Fruit fly (Drosophila melanogaster) whole organism, embryonic: ENCODE measurements around the gene Sgp.

Experiments
- B-H2 ChIP-seq: fragments of 200-800 bp; sonication (Bioruptor generic); optimal IDR thresholded peaks from 2 replicates; lab custom pipeline; 2018; ENCODE audit warnings: missing biosample characterization, mild to moderate bottlenecking, missing genetic modification characterization
- BEAF-32 ChIP-seq: fragments of 200-800 bp; sonication (Bioruptor generic); optimal IDR thresholded peaks from 3 replicates; lab custom pipeline; 2017; ENCODE audit warnings: missing biosample characterization, missing genetic modification characterization, mild to moderate bottlenecking, moderate library complexity, missing genetic modification reagents
- Bgb ChIP-seq: fragments of 200-800 bp; sonication (Bioruptor generic); IDR thresholded peaks from 2 replicates; pipeline ENCODE4 v1.3.6; 2022; ENCODE audit warnings: missing biosample characterization, missing genetic modification characterization; ENCODE audit not compliant: partially characterized antibody
- Blimp-1 ChIP-seq: fragments of 200-800 bp; sonication (Bioruptor generic); optimal IDR thresholded peaks from 3 replicates; lab custom pipeline; 2018; ENCODE audit warnings: missing biosample characterization, missing genetic modification characterization, mild to moderate bottlenecking, moderate library complexity, missing genetic modification reagents
- C15 ChIP-seq: fragments of 200-800 bp; sonication (Bioruptor generic); IDR thresholded peaks from 3 replicates; pipeline ENCODE4 v1.3.6; 2022; ENCODE audit warnings: missing biosample characterization, missing genetic modification characterization
- CG12071 ChIP-seq: fragments of 200-800 bp; sonication (Bioruptor generic); optimal IDR thresholded peaks from 3 replicates; lab custom pipeline; 2018; ENCODE audit warnings: missing biosample characterization, mild to moderate bottlenecking, missing genetic modification characterization
- CG12155 ChIP-seq: fragments of 200-800 bp; sonication (Bioruptor generic); optimal IDR thresholded peaks from 3 replicates; lab custom pipeline; 2016; ENCODE audit warnings: missing biosample characterization, missing genetic modification characterization
- CG13624 ChIP-seq: fragments of 200-800 bp; sonication (Bioruptor generic); optimal IDR thresholded peaks from 2 replicates; lab custom pipeline; 2016; ENCODE audit warnings: missing biosample characterization, missing genetic modification characterization
- CG14441 ChIP-seq: fragments of 200-800 bp; sonication (Bioruptor generic); IDR thresholded peaks from 2 replicates; pipeline ENCODE4 v1.3.6; 2022; ENCODE audit warnings: missing biosample characterization, missing genetic modification characterization
- CG15073 ChIP-seq: fragments of 200-800 bp; sonication (Bioruptor generic); optimal IDR thresholded peaks from 2 replicates; lab custom pipeline; 2016; ENCODE audit warnings: missing biosample characterization, missing genetic modification characterization
- CG17612 ChIP-seq: fragments of 200-800 bp; sonication (Bioruptor generic); IDR thresholded peaks from 2 replicates; pipeline ENCODE4 v1.3.6; 2022; ENCODE audit warnings: missing biosample characterization, missing genetic modification characterization
- CG1792 ChIP-seq: fragments of 200-800 bp; sonication (Bioruptor generic); optimal IDR thresholded peaks from 2 replicates; lab custom pipeline; 2016; ENCODE audit warnings: missing biosample characterization, missing genetic modification characterization
- CG18619 ChIP-seq: fragments of 200-800 bp; sonication (Bioruptor generic); optimal IDR thresholded peaks from 3 replicates; lab custom pipeline; 2017; ENCODE audit warnings: missing biosample characterization, mild to moderate bottlenecking, missing genetic modification characterization
- CG3065 ChIP-seq: fragments of 200-800 bp; sonication (Bioruptor generic); optimal IDR thresholded peaks from 2 replicates; lab custom pipeline; 2016; ENCODE audit warnings: missing biosample characterization, missing genetic modification characterization
- CG31365 ChIP-seq: fragments of 200-800 bp; sonication (Bioruptor generic); optimal IDR thresholded peaks from 2 replicates; lab custom pipeline; 2018; ENCODE audit warnings: missing biosample characterization, mild to moderate bottlenecking, missing genetic modification characterization
- CG5180 ChIP-seq: fragments of 200-800 bp; sonication (Bioruptor generic); optimal IDR thresholded peaks from 3 replicates; lab custom pipeline; 2017; ENCODE audit warnings: missing biosample characterization, missing genetic modification characterization, mild to moderate bottlenecking, moderate library complexity, missing genetic modification reagents
- CG6689 ChIP-seq: fragments of 200-800 bp; sonication (Bioruptor generic); IDR thresholded peaks from 2 replicates; pipeline ENCODE4 v1.3.6; 2022; ENCODE audit warnings: missing biosample characterization, missing genetic modification characterization
- CG6791 ChIP-seq: fragments of 200-800 bp; sonication (Bioruptor generic); IDR thresholded peaks from 3 replicates; pipeline ENCODE4 v1.3.6; 2022; ENCODE audit warnings: missing biosample characterization, missing genetic modification characterization; ENCODE audit not compliant: partially characterized antibody
- CG7556 ChIP-seq: fragments of 200-800 bp; sonication (Bioruptor generic); optimal IDR thresholded peaks from 2 replicates; lab custom pipeline; 2017; ENCODE audit warnings: missing biosample characterization, mild to moderate bottlenecking, missing genetic modification characterization
- CG9727 ChIP-seq: fragments of 200-800 bp; sonication (Bioruptor generic); optimal IDR thresholded peaks from 3 replicates; lab custom pipeline; 2017; ENCODE audit warnings: missing biosample characterization, mild to moderate bottlenecking, missing genetic modification characterization
- CG9817 ChIP-seq: fragments of 200-800 bp; sonication (Bioruptor generic); optimal IDR thresholded peaks from 2 replicates; lab custom pipeline; 2018; ENCODE audit warnings: missing biosample characterization, mild to moderate bottlenecking, missing genetic modification characterization, moderate library complexity
- Dbx ChIP-seq: fragments of 200-800 bp; sonication (Bioruptor generic); IDR thresholded peaks from 3 replicates; pipeline ENCODE4 v1.3.6; 2022; ENCODE audit warnings: missing biosample characterization, missing genetic modification characterization
- Elba2 ChIP-seq: fragments of 200-800 bp; sonication (Bioruptor generic); optimal IDR thresholded peaks from 3 replicates; lab custom pipeline; 2016; ENCODE audit warnings: missing biosample characterization, missing genetic modification characterization
- Ets65A ChIP-seq: fragments of 200-800 bp; sonication (Bioruptor generic); peaks from one replicate; lab custom pipeline; 2016; ENCODE audit warnings: missing biosample characterization, missing genetic modification characterization
- Meics ChIP-seq: fragments of 200-800 bp; sonication (Bioruptor generic); optimal IDR thresholded peaks from 2 replicates; lab custom pipeline; 2017; ENCODE audit warnings: missing biosample characterization, mild to moderate bottlenecking, missing genetic modification characterization
- Mes4 ChIP-seq: fragments of 200-800 bp; sonication (Bioruptor generic); optimal IDR thresholded peaks from 2 replicates; lab custom pipeline; 2016; ENCODE audit warnings: missing biosample characterization, missing genetic modification characterization
- Pdp1 ChIP-seq, 2 experiments: fragments of 200-800 bp; sonication (Bioruptor generic); optimal IDR thresholded peaks; 3 replicates each; lab custom pipeline; 2016; ENCODE audit warnings: missing biosample characterization in 2 of 2, missing genetic modification characterization in 2 of 2, mild to moderate bottlenecking in 1 of 2, moderate library complexity in 1 of 2
- Sin3A ChIP-seq: fragments of >200 bp; optimal IDR thresholded peaks from 2 replicates; lab custom pipeline; 2018
- Sox102F ChIP-seq: fragments of 200-800 bp; sonication (Bioruptor generic); optimal IDR thresholded peaks from 2 replicates; lab custom pipeline; 2018; ENCODE audit warnings: missing biosample characterization, mild to moderate bottlenecking, missing genetic modification characterization, moderate library complexity
- Xrp1 ChIP-seq: fragments of 200-800 bp; sonication (Bioruptor generic); IDR thresholded peaks from 2 replicates; pipeline ENCODE4 v1.3.6; 2022; ENCODE audit warnings: missing biosample characterization, missing genetic modification characterization
- abd-A ChIP-seq: fragments of 200-800 bp; sonication (Bioruptor generic); optimal IDR thresholded peaks from 3 replicates; lab custom pipeline; 2019; ENCODE audit warnings: missing biosample characterization, mild to moderate bottlenecking, missing genetic modification characterization, moderate library complexity
- ap ChIP-seq: fragments of 200-800 bp; sonication (Bioruptor generic); IDR thresholded peaks from 2 replicates; pipeline ENCODE4 v1.3.6; 2022; ENCODE audit warnings: missing biosample characterization, missing genetic modification characterization
- bab2 ChIP-seq: fragments of 200-800 bp; sonication (Bioruptor generic); optimal IDR thresholded peaks from 2 replicates; lab custom pipeline; 2016; ENCODE audit warnings: missing biosample characterization, missing genetic modification characterization
- dan ChIP-seq: fragments of 200-800 bp; sonication (Bioruptor generic); IDR thresholded peaks from 2 replicates; pipeline ENCODE4 v1.3.6; 2022; ENCODE audit warnings: missing biosample characterization, missing genetic modification characterization
- eve ChIP-seq, 2 experiments: fragments of >200 bp; optimal IDR thresholded peaks; 2 replicates each; lab custom pipeline; 2017; ENCODE audit warnings: missing biosample characterization in 2 of 2, missing genetic modification characterization in 2 of 2
- eyg ChIP-seq: fragments of 200-800 bp; sonication (Bioruptor generic); optimal IDR thresholded peaks from 3 replicates; lab custom pipeline; 2016; ENCODE audit warnings: missing biosample characterization, missing genetic modification characterization
- fd64A ChIP-seq: fragments of 200-800 bp; sonication (Bioruptor generic); optimal IDR thresholded peaks from 3 replicates; lab custom pipeline; 2018; ENCODE audit warnings: missing biosample characterization, mild to moderate bottlenecking, missing genetic modification characterization
- gsb-n ChIP-seq: fragments of 200-800 bp; sonication (Bioruptor generic); optimal IDR thresholded peaks from 3 replicates; lab custom pipeline; 2018; ENCODE audit warnings: missing biosample characterization, mild to moderate bottlenecking, missing genetic modification characterization
- ind ChIP-seq: fragments of 200-800 bp; sonication (Bioruptor generic); optimal IDR thresholded peaks from 3 replicates; lab custom pipeline; 2016; ENCODE audit warnings: missing biosample characterization, missing genetic modification characterization
- nerfin-1 ChIP-seq: fragments of 200-800 bp; sonication (Bioruptor generic); optimal IDR thresholded peaks from 3 replicates; lab custom pipeline; 2019; ENCODE audit warnings: missing biosample characterization, mild to moderate bottlenecking, missing genetic modification characterization, moderate library complexity
- nom ChIP-seq: fragments of 200-800 bp; sonication (Bioruptor generic); optimal IDR thresholded peaks from 2 replicates; lab custom pipeline; 2017; ENCODE audit warnings: missing biosample characterization, missing genetic modification characterization, mild to moderate bottlenecking, moderate library complexity, missing genetic modification reagents
- peb ChIP-seq: fragments of 200-800 bp; sonication (Bioruptor generic); IDR thresholded peaks from 2 replicates; pipeline ENCODE4 v1.3.6; 2022; ENCODE audit warnings: missing biosample characterization, missing genetic modification characterization
- salm ChIP-seq: fragments of 200-800 bp; sonication (Bioruptor generic); optimal IDR thresholded peaks from 2 replicates; lab custom pipeline; 2018; ENCODE audit warnings: missing biosample characterization, mild to moderate bottlenecking, missing genetic modification characterization
- sim ChIP-seq: fragments of 200-800 bp; sonication (Bioruptor generic); IDR thresholded peaks from 2 replicates; pipeline ENCODE4 v1.3.6; 2022; ENCODE audit warnings: missing biosample characterization, missing genetic modification characterization
- slbo ChIP-seq: fragments of 200-800 bp; sonication (Bioruptor generic); IDR thresholded peaks from 2 replicates; pipeline ENCODE4 v1.3.6; 2022; ENCODE audit warnings: missing biosample characterization, missing genetic modification characterization
- so ChIP-seq: fragments of 200-800 bp; sonication (Bioruptor generic); IDR thresholded peaks from 3 replicates; pipeline ENCODE4 v1.3.6; 2022; ENCODE audit warnings: missing biosample characterization, missing genetic modification characterization
- sqz ChIP-seq: fragments of 200-800 bp; sonication (Bioruptor generic); optimal IDR thresholded peaks from 3 replicates; lab custom pipeline; 2018; ENCODE audit warnings: missing biosample characterization, mild to moderate bottlenecking, missing genetic modification characterization
- sr ChIP-seq: fragments of 200-800 bp; sonication (Bioruptor generic); IDR thresholded peaks from 3 replicates; pipeline ENCODE4 v1.3.6; 2022; ENCODE audit warnings: missing biosample characterization, missing genetic modification characterization
- wor ChIP-seq: fragments of 200-800 bp; sonication (Bioruptor generic); IDR thresholded peaks from 2 replicates; pipeline ENCODE4 v1.3.6; 2022; ENCODE audit warnings: missing biosample characterization, missing genetic modification characterization
- zen2 ChIP-seq: fragments of 200-800 bp; sonication (Bioruptor generic); IDR thresholded peaks from 3 replicates; pipeline ENCODE4 v1.3.6; 2022; ENCODE audit warnings: missing biosample characterization, missing genetic modification characterization; ENCODE audit not compliant: partially characterized antibody
- zfh1 ChIP-seq: fragments of 200-800 bp; sonication (Bioruptor generic); IDR thresholded peaks from 3 replicates; pipeline ENCODE4 v1.3.6; 2022; ENCODE audit warnings: missing biosample characterization, missing genetic modification characterization

The Sgp gene

DNA sequence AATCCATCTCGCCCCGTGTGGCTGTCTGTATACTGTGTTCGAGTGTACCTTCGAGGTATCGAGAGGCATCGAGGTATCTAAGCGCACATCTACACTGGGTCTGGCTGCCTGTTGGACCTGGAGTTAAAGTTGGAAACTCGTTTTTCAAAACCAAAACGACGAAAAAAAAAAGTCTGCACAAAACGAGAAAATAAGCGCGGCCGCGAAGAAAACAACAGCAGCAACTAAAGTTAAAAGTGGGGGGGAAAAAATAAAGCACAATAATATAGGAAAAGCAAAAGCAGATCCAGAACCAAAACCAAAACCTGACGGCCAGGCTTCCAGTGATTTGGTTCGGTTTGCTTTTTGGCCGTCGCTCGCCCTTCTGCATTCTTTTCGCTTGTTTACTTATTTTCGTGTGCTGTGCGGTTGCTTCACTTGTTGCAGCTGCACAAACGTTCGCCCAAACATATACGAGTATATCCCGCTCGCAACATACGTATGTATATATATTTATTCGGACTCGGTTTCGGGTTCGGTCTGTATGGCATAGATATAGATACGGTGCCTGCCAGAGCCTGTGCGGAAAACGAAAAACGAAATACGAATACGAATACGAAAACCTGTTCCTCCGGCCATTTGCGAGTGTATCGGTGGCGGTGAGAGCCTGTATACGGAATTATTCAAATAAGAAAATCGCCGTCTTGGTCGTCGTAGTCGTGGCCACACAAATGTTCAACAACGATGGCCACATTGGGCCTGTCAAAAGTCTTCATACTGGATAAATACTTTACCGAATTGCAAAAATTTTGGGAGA is 40.4 kb upstream of the Sgp start (continued):
- TF ChIP-seq CG9727 (GFP tag; lab: Kevin White, UChicago) (no peak), CG12155 (no peak), ind (GFP tag; lab: Kevin White, UChicago) (no peak), CG5180 (GFP tag; lab: Kevin White, UChicago) (peak; percentile 3), CG15073 (GFP tag; lab: Kevin White, UChicago) (no peak), Xrp1 (no peak), sqz (GFP tag; lab: Kevin White, UChicago) (peak; percentile 23), Bgb (no peak), Sin3A (no peak), sr (GFP tag; lab: Robert Waterston, UW) (no peak), CG12071 (no peak), Pdp1 (GFP tag; optimal IDR thresholded peaks at IDR 0.05; lab: Kevin White, UChicago) (no peak), CG31365 (tag; lab: Kevin White, UChicago) (no peak), eyg (no peak), dan (GFP tag; lab: Robert Waterston, UW) (no peak), CG17612 (GFP tag; lab: Robert Waterston, UW) (no peak), salm (tag; lab: Kevin White, UChicago) (no peak), ap (no peak), B-H2 (GFP tag; lab: Kevin White, UChicago) (no peak), CG9817 (tag; lab: Kevin White, UChicago) (no peak), Blimp-1 (GFP tag; lab: Kevin White, UChicago) (no peak), BEAF-32 (no peak), sim (no peak), CG14441 (GFP tag; lab: Robert Waterston, UW) (no peak), slbo (no peak), C15 (GFP tag; lab: Robert Waterston, UW) (no peak), peb (no peak), abd-A (tag; lab: Kevin White, UChicago) (no peak), CG18619 (no peak), CG6689 (GFP tag; lab: Robert Waterston, UW) (no peak), Sox102F (no peak), CG13624 (GFP tag; lab: Kevin White, UChicago) (no peak), nerfin-1 (tag; lab: Kevin White, UChicago) (no peak), zen2 (GFP tag; lab: Robert Waterston, UW) (no peak), Mes4 (GFP tag; lab: Kevin White, UChicago) (no peak), CG1792 (no peak), Dbx (GFP tag; lab: Robert Waterston, UW) (no peak), CG7556 (no peak), nom (GFP tag; lab: Kevin White, UChicago) (peak; percentile 99), gsb-n (no peak), Ets65A (GFP tag; lab: Kevin White, UChicago) (peak; percentile 9), Meics (GFP tag; lab: Kevin White, UChicago) (no peak), CG6791 (peak; percentile 29; the same call in 1 of the 3 replicates), zfh1 (no peak), wor (GFP tag; lab: Robert Waterston, UW) (no peak), Elba2 (GFP tag; lab: Kevin White, UChicago) (peak; percentile 34), bab2 (GFP tag; lab: Kevin White, UChicago) (no peak), fd64A (no peak), eve (GFP tag; optimal IDR thresholded peaks at IDR 0.05; lab: Kevin White, UChicago) (no peak), so (GFP tag; lab: Robert Waterston, UW) (no peak), CG3065 (GFP tag; lab: Kevin White, UChicago) (no peak)
